Worm (Caenorhabditis elegans) whole organism, L4 larva: Measurements from ENCODE around the gene str-206.

ENCODE experiments used
- Y105C5A.15 ChIP-seq: fragments of 200-800 bp; sonication (Bioruptor generic); IDR thresholded peaks from 2 replicates; pipeline ENCODE4 v1.3.6; 2022; ENCODE audit warnings: missing genetic modification characterization, missing compliant biosample characterization
- ZK546.5 ChIP-seq, 2 experiments: sonication (generic microtip); optimal IDR thresholded peaks; 2 replicates each; lab custom pipeline; 2017; ENCODE audit warnings: missing biosample characterization in 2 of 2, missing genetic modification characterization in 2 of 2
- arid-1 ChIP-seq: fragments of 200-800 bp; sonication (Bioruptor generic); conservative IDR thresholded peaks from 2 replicates; pipeline ENCODE4 v1.3.6; 2022; ENCODE audit warnings: missing genetic modification reagents, missing genetic modification characterization, missing compliant biosample characterization
- ces-1 ChIP-seq: fragments of 150-350 bp; sonication (generic microtip); optimal IDR thresholded peaks from 4 replicates; lab custom pipeline; 2014; ENCODE audit warnings: missing biosample characterization, missing genetic modification reagents, missing genetic modification characterization
- nhr-11 ChIP-seq: fragments of 150-350 bp; optimal IDR thresholded peaks from 2 replicates; lab custom pipeline; 2014; ENCODE audit warnings: missing biosample characterization, missing genetic modification characterization
- nhr-237 ChIP-seq: sonication (generic microtip); optimal IDR thresholded peaks from 2 replicates; lab custom pipeline; 2017; ENCODE audit warnings: missing biosample characterization, missing genetic modification characterization
- nhr-41 ChIP-seq: fragments of 200-800 bp; sonication (Bioruptor generic); IDR thresholded peaks from 2 replicates; pipeline ENCODE4 v1.3.6; 2022; ENCODE audit warnings: missing genetic modification reagents, missing genetic modification characterization, missing compliant biosample characterization
- ztf-11 ChIP-seq: fragments of 150-350 bp; optimal IDR thresholded peaks from 2 replicates; lab custom pipeline; 2014; ENCODE audit warnings: missing biosample characterization, missing genetic modification characterization

DNA sequence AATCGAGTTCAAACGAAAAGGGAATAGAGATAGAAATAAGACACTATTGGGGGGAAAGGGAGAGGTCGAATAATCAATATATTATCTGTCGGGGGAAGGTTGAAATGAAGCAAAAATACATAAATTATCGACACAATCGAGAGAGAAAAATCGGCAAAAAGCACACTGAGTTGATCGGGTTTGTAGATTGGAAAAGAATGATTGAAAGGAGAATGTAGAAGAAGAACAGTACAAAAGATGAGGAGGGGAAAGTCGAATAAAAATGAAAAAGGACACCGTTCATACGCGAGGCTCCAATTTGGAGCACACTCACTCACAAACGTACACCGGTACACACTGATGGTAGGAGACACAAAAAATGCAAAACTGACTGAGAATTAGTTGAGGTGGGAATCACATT, 3.4 kb downstream of the str-206 start:
- TF ChIP-seq nhr-237 (tag; lab: Kevin White, UChicago) (no peak), arid-1 (GFP tag; lab: Robert Waterston, UW) (no peak), ces-1 (GFP tag; lab: Kevin White, UChicago) (no peak), nhr-41 (GFP tag; lab: Robert Waterston, UW) (no peak; the same call in 1 of the 2 replicates), Y105C5A.15 (GFP tag; lab: Robert Waterston, UW) (no peak), ztf-11 (tag; lab: Kevin White, UChicago) (no peak), ZK546.5 (tag; optimal IDR thresholded peaks at IDR 0.05; lab: Kevin White, UChicago) (no peak), nhr-11 (tag; lab: Kevin White, UChicago) (no peak)
